Fruit fly (Drosophila melanogaster) whole organism, embryonic: ENCODE results near the gene Eaat2.

Experiments used
- B-H1 ChIP-seq: fragments of 200-800 bp; sonication (Bioruptor generic); IDR thresholded peaks from 3 replicates; pipeline ENCODE4 v1.3.6; 2022; ENCODE audit warnings: missing biosample characterization, missing genetic modification characterization
- Bgb ChIP-seq: fragments of 200-800 bp; sonication (Bioruptor generic); IDR thresholded peaks from 2 replicates; pipeline ENCODE4 v1.3.6; 2022; ENCODE audit warnings: missing biosample characterization, missing genetic modification characterization; ENCODE audit not compliant: partially characterized antibody
- CG10366 ChIP-seq: fragments of 200-800 bp; sonication (Bioruptor generic); IDR thresholded peaks from 2 replicates; pipeline ENCODE4 v1.3.6; 2022; ENCODE audit warnings: missing biosample characterization, missing genetic modification characterization
- CG11504 ChIP-seq: fragments of 200-800 bp; sonication (Bioruptor generic); optimal IDR thresholded peaks from 3 replicates; lab custom pipeline; 2019; ENCODE audit warnings: missing biosample characterization, mild to moderate bottlenecking, missing genetic modification characterization, moderate library complexity
- CG12071 ChIP-seq: fragments of 200-800 bp; sonication (Bioruptor generic); optimal IDR thresholded peaks from 3 replicates; lab custom pipeline; 2018; ENCODE audit warnings: missing biosample characterization, mild to moderate bottlenecking, missing genetic modification characterization
- CG12659 ChIP-seq: fragments of 200-800 bp; sonication (Bioruptor generic); optimal IDR thresholded peaks from 3 replicates; lab custom pipeline; 2017; ENCODE audit warnings: mild to moderate bottlenecking, missing biosample characterization, missing genetic modification reagents, missing genetic modification characterization
- CG12769 ChIP-seq: fragments of 200-800 bp; sonication (Bioruptor generic); optimal IDR thresholded peaks from 2 replicates; lab custom pipeline; 2019; ENCODE audit warnings: missing biosample characterization, mild to moderate bottlenecking, missing genetic modification characterization, moderate library complexity
- CG13775 ChIP-seq: fragments of 200-800 bp; sonication (Bioruptor generic); optimal IDR thresholded peaks from 3 replicates; lab custom pipeline; 2017; ENCODE audit warnings: missing biosample characterization, mild to moderate bottlenecking, missing genetic modification characterization
- CG1529 ChIP-seq: fragments of 200-800 bp; sonication (Bioruptor generic); optimal IDR thresholded peaks from 3 replicates; lab custom pipeline; 2018; ENCODE audit warnings: missing biosample characterization, missing genetic modification characterization
- CG15479 ChIP-seq: fragments of 200-800 bp; sonication (Bioruptor generic); optimal IDR thresholded peaks from 3 replicates; lab custom pipeline; 2019; ENCODE audit warnings: missing biosample characterization, mild to moderate bottlenecking, missing genetic modification characterization, moderate library complexity
- CG15601 ChIP-seq: fragments of 200-800 bp; sonication (Bioruptor generic); optimal IDR thresholded peaks from 3 replicates; lab custom pipeline; 2019; ENCODE audit warnings: missing biosample characterization, mild to moderate bottlenecking, missing genetic modification characterization, moderate library complexity
- CG15696 ChIP-seq: fragments of 200-800 bp; sonication (Bioruptor generic); optimal IDR thresholded peaks from 2 replicates; lab custom pipeline; 2019; ENCODE audit warnings: missing biosample characterization, mild to moderate bottlenecking, missing genetic modification characterization, moderate library complexity
- CG16813 ChIP-seq: fragments of 200-800 bp; sonication (Bioruptor generic); IDR thresholded peaks from 3 replicates; pipeline ENCODE4 v1.3.6; 2022; ENCODE audit warnings: missing biosample characterization, missing genetic modification characterization; ENCODE audit not compliant: partially characterized antibody
- CG17912 ChIP-seq: fragments of 200-800 bp; sonication (Bioruptor generic); optimal IDR thresholded peaks from 2 replicates; lab custom pipeline; 2018; ENCODE audit warnings: missing biosample characterization, mild to moderate bottlenecking, missing genetic modification characterization
- CG18476 ChIP-seq: fragments of 200-800 bp; sonication (Bioruptor generic); optimal IDR thresholded peaks from 2 replicates; lab custom pipeline; 2016; ENCODE audit warnings: missing biosample characterization, mild to moderate bottlenecking, missing genetic modification characterization
- CG32532 ChIP-seq: fragments of 200-800 bp; sonication (Bioruptor generic); IDR thresholded peaks from 2 replicates; pipeline ENCODE4 v1.3.6; 2022; ENCODE audit warnings: missing biosample characterization, missing genetic modification characterization
- CG3407 ChIP-seq: fragments of 200-800 bp; sonication (Bioruptor generic); optimal IDR thresholded peaks from 2 replicates; lab custom pipeline; 2018; ENCODE audit warnings: missing biosample characterization, mild to moderate bottlenecking, missing genetic modification characterization
- CG4424 ChIP-seq: fragments of 200-800 bp; sonication (Bioruptor generic); optimal IDR thresholded peaks from 3 replicates; lab custom pipeline; 2016; ENCODE audit warnings: missing biosample characterization, missing genetic modification characterization
- CG8944 ChIP-seq: fragments of 200-800 bp; sonication (Bioruptor generic); optimal IDR thresholded peaks from 3 replicates; lab custom pipeline; 2016; ENCODE audit warnings: missing biosample characterization, missing genetic modification characterization
- CG9932 ChIP-seq: fragments of 200-800 bp; sonication (Bioruptor generic); IDR thresholded peaks from 2 replicates; pipeline ENCODE4 v1.3.6; 2022; ENCODE audit warnings: missing biosample characterization, missing genetic modification characterization
- Dfd ChIP-seq, 2 experiments: fragments of >200 bp; optimal IDR thresholded peaks; 2 replicates each; lab custom pipeline; 2017; ENCODE audit warnings: missing biosample characterization in 2 of 2, missing genetic modification characterization in 2 of 2
- Dip2 ChIP-seq: fragments of 200-800 bp; sonication (Bioruptor generic); IDR thresholded peaks from 2 replicates; pipeline ENCODE4 v1.3.6; 2022; ENCODE audit warnings: missing biosample characterization, missing genetic modification characterization
- Eip74EF ChIP-seq, 2 experiments: fragments of 200-800 bp in 1 of 2; fragments of >200 bp in 1 of 2; sonication (Bioruptor generic) in 1 of 2; optimal IDR thresholded peaks; 2 replicates each; lab custom pipeline; 2017 to 2019; ENCODE audit warnings: missing biosample characterization in 2 of 2, missing genetic modification characterization in 2 of 2, mild to moderate bottlenecking in 1 of 2, moderate library complexity in 1 of 2
- Hr3 ChIP-seq: fragments of 200-800 bp; sonication (Bioruptor generic); optimal IDR thresholded peaks from 3 replicates; lab custom pipeline; 2016; ENCODE audit warnings: missing biosample characterization, missing genetic modification characterization
- Hr51 ChIP-seq, 2 experiments: fragments of 200-800 bp; sonication (Bioruptor generic); optimal IDR thresholded peaks; 2 replicates in 1 of 2; 3 replicates in 1 of 2; lab custom pipeline; 2016 to 2018; ENCODE audit warnings: missing biosample characterization in 2 of 2, missing genetic modification characterization in 2 of 2, mild to moderate bottlenecking in 1 of 2, moderate library complexity in 1 of 2
- MBD-R2 ChIP-seq: fragments of 200-800 bp; sonication (Bioruptor generic); IDR thresholded peaks from 2 replicates; pipeline ENCODE4 v1.3.6; 2022; ENCODE audit warnings: missing biosample characterization, missing genetic modification characterization
- Med ChIP-seq: fragments of 200-800 bp; sonication (Bioruptor generic); peaks from one replicate; lab custom pipeline; 2016; ENCODE audit warnings: missing biosample characterization, missing genetic modification characterization, mild to moderate bottlenecking, inconsistent platforms, moderate library complexity
- NC2β ChIP-seq: fragments of 200-800 bp; sonication (Bioruptor generic); optimal IDR thresholded peaks from 2 replicates; lab custom pipeline; 2016; ENCODE audit warnings: missing biosample characterization, missing genetic modification characterization
- Rfx ChIP-seq: fragments of 200-800 bp; sonication (Bioruptor generic); IDR thresholded peaks from 2 replicates; pipeline ENCODE4 v1.3.6; 2022; ENCODE audit warnings: missing biosample characterization, missing genetic modification characterization
- Trl ChIP-seq, 3 experiments: fragments of >200 bp in 2 of 3; fragments of 200-800 bp in 1 of 3; sonication (Bioruptor generic) in 1 of 3; optimal IDR thresholded peaks; 2 replicates in 1 of 3; 3 replicates in 2 of 3; lab custom pipeline; 2016 to 2017; ENCODE audit warnings: missing biosample characterization in 1 of 3, missing genetic modification characterization in 1 of 3
- abd-A ChIP-seq: fragments of 200-800 bp; sonication (Bioruptor generic); optimal IDR thresholded peaks from 3 replicates; lab custom pipeline; 2019; ENCODE audit warnings: missing biosample characterization, mild to moderate bottlenecking, missing genetic modification characterization, moderate library complexity
- al ChIP-seq: fragments of 200-800 bp; sonication (Bioruptor generic); IDR thresholded peaks from 2 replicates; pipeline ENCODE4 v1.3.6; 2022; ENCODE audit warnings: missing biosample characterization, missing genetic modification characterization
- amos ChIP-seq: fragments of 200-800 bp; sonication (Bioruptor generic); IDR thresholded peaks from 2 replicates; pipeline ENCODE4 v1.3.6; 2022; ENCODE audit warnings: missing biosample characterization, missing genetic modification characterization; ENCODE audit not compliant: partially characterized antibody
- dysf ChIP-seq: fragments of 200-800 bp; sonication (Bioruptor generic); IDR thresholded peaks from 3 replicates; pipeline ENCODE4 v1.3.6; 2022; ENCODE audit warnings: missing biosample characterization, missing genetic modification characterization
- exex ChIP-seq: fragments of 200-800 bp; sonication (Bioruptor generic); optimal IDR thresholded peaks from 4 replicates; lab custom pipeline; 2018; ENCODE audit warnings: missing biosample characterization, mild to moderate bottlenecking, missing genetic modification characterization, moderate library complexity
- inv ChIP-seq: fragments of 200-800 bp; sonication (Bioruptor generic); IDR thresholded peaks from 2 replicates; pipeline ENCODE4 v1.3.6; 2022; ENCODE audit warnings: missing biosample characterization, missing genetic modification characterization; ENCODE audit not compliant: partially characterized antibody
- knrl ChIP-seq: fragments of 200-800 bp; sonication (Bioruptor generic); IDR thresholded peaks from 3 replicates; pipeline ENCODE4 v1.3.6; 2022; ENCODE audit warnings: missing biosample characterization, missing genetic modification characterization; ENCODE audit not compliant: partially characterized antibody
- phol ChIP-seq: fragments of 200-800 bp; sonication (Bioruptor generic); optimal IDR thresholded peaks from 3 replicates; lab custom pipeline; 2018; ENCODE audit warnings: missing biosample characterization, mild to moderate bottlenecking, missing genetic modification characterization, moderate library complexity
- pros ChIP-seq: fragments of 200-800 bp; sonication (Bioruptor generic); optimal IDR thresholded peaks from 3 replicates; lab custom pipeline; 2019; ENCODE audit warnings: missing biosample characterization, mild to moderate bottlenecking, missing genetic modification characterization, moderate library complexity
- salm ChIP-seq: fragments of 200-800 bp; sonication (Bioruptor generic); optimal IDR thresholded peaks from 2 replicates; lab custom pipeline; 2018; ENCODE audit warnings: missing biosample characterization, mild to moderate bottlenecking, missing genetic modification characterization
- scrt ChIP-seq: fragments of 200-800 bp; sonication (Bioruptor generic); optimal IDR thresholded peaks from 2 replicates; lab custom pipeline; 2018; ENCODE audit warnings: missing biosample characterization, mild to moderate bottlenecking, missing genetic modification characterization, moderate library complexity
- sisA ChIP-seq: fragments of 200-800 bp; sonication (Bioruptor generic); IDR thresholded peaks from 2 replicates; pipeline ENCODE4 v1.3.6; 2022; ENCODE audit warnings: missing biosample characterization, missing genetic modification characterization
- slbo ChIP-seq: fragments of 200-800 bp; sonication (Bioruptor generic); IDR thresholded peaks from 2 replicates; pipeline ENCODE4 v1.3.6; 2022; ENCODE audit warnings: missing biosample characterization, missing genetic modification characterization
- sob ChIP-seq: fragments of 200-800 bp; sonication (Bioruptor generic); IDR thresholded peaks from 2 replicates; pipeline ENCODE4 v1.3.6; 2022; ENCODE audit warnings: missing biosample characterization, missing genetic modification characterization
- stwl ChIP-seq: fragments of 200-800 bp; sonication (Bioruptor generic); optimal IDR thresholded peaks from 3 replicates; lab custom pipeline; 2018; ENCODE audit warnings: missing biosample characterization, mild to moderate bottlenecking, missing genetic modification characterization, moderate library complexity
- vvl ChIP-seq: fragments of 200-800 bp; sonication (Bioruptor generic); IDR thresholded peaks from 2 replicates; pipeline ENCODE4 v1.3.6; 2022; ENCODE audit warnings: missing biosample characterization, missing genetic modification characterization
- zen2 ChIP-seq: fragments of 200-800 bp; sonication (Bioruptor generic); IDR thresholded peaks from 3 replicates; pipeline ENCODE4 v1.3.6; 2022; ENCODE audit warnings: missing biosample characterization, missing genetic modification characterization; ENCODE audit not compliant: partially characterized antibody

The Eaat2 gene

dm6 chr2L:745785-746184, 1.6 kb upstream of the Eaat2 start (continued):
- TF ChIP-seq Trl (optimal IDR thresholded peaks at IDR 0.05; lab: Kevin White, UChicago): no peak
- TF ChIP-seq Trl (GFP tag; optimal IDR thresholded peaks at IDR 0.05; lab: Kevin White, UChicago): no peak
- TF ChIP-seq CG18476 (GFP tag; lab: Kevin White, UChicago): no peak
- no peak for TF ChIP-seq CG3407 (GFP tag; lab: Kevin White, UChicago)
- no peak for TF ChIP-seq CG12659 (GFP tag; lab: Kevin White, UChicago)
- no peak for TF ChIP-seq zen2 (GFP tag; lab: Robert Waterston, UW)
- TF ChIP-seq, all 482 proteins: peak for 44

- TF ChIP-seq CG16813 (GFP tag; lab: Robert Waterston, UW) (peak; percentile 28; the same call in 1 of the 3 replicates), B-H1 (GFP tag; lab: Robert Waterston, UW) (no peak), CG1529 (GFP tag; lab: Kevin White, UChicago) (no peak), exex (tag; lab: Kevin White, UChicago) (no peak), CG9932 (GFP tag; lab: Robert Waterston, UW) (peak; percentile 44), Hr3 (GFP tag; lab: Kevin White, UChicago) (peak; percentile 21), CG11504 (peak; percentile 97), Hr51 (GFP tag; optimal IDR thresholded peaks at IDR 0.05; lab: Kevin White, UChicago) (peak; percentile 4 to 13), Bgb (GFP tag; lab: Robert Waterston, UW) (peak; percentile 44; the same call in 1 of the 2 replicates), CG15479 (GFP tag; lab: Kevin White, UChicago) (no peak), Dip2 (GFP tag; lab: Robert Waterston, UW) (peak; percentile 98), CG15696 (tag; lab: Kevin White, UChicago) (peak; percentile 17), inv (no peak), slbo (GFP tag; lab: Robert Waterston, UW) (peak; percentile 58; the same call in 1 of the 2 replicates), amos (GFP tag; lab: Robert Waterston, UW) (peak; percentile 56), scrt (GFP tag; lab: Kevin White, UChicago) (peak; percentile 91), abd-A (tag; lab: Kevin White, UChicago) (peak; percentile 61), dysf (GFP tag; lab: Robert Waterston, UW) (peak; percentile 37; the same call in 1 of the 3 replicates), CG15601 (peak; percentile 73), salm (no peak), Eip74EF (GFP tag; optimal IDR thresholded peaks at IDR 0.05; lab: Kevin White, UChicago) (peak in 1 of 2 experiments; percentile 70), CG17912 (GFP tag; lab: Kevin White, UChicago) (peak; percentile 7), pros (GFP tag; lab: Kevin White, UChicago) (no peak), knrl (peak; percentile 64; the same call in 2 of the 3 replicates), CG4424 (GFP tag; lab: Kevin White, UChicago) (peak; percentile 52), vvl (GFP tag; lab: Robert Waterston, UW) (peak; percentile 37; the same call in 1 of the 2 replicates), CG8944 (GFP tag; lab: Kevin White, UChicago) (no peak), sob (GFP tag; lab: Robert Waterston, UW) (peak; percentile 46; the same call in 1 of the 2 replicates), Med (GFP tag; lab: Kevin White, UChicago) (peak; percentile 92), CG12071 (GFP tag; lab: Kevin White, UChicago) (no peak), CG13775 (GFP tag; lab: Kevin White, UChicago) (peak; percentile 2), MBD-R2 (GFP tag; lab: Robert Waterston, UW) (peak; percentile 51), stwl (tag; lab: Kevin White, UChicago) (peak; percentile 91), CG12769 (tag; lab: Kevin White, UChicago) (peak; percentile 7), Rfx (GFP tag; lab: Robert Waterston, UW) (peak; percentile 65), phol (tag; lab: Kevin White, UChicago) (peak; percentile 46), CG10366 (GFP tag; lab: Robert Waterston, UW) (no peak), sisA (GFP tag; lab: Robert Waterston, UW) (peak; percentile 35), al (GFP tag; lab: Robert Waterston, UW) (0 out of 2 replicates have a peak, but pooled peaks have one; percentile 25), CG32532 (peak; percentile 55), NC2β (GFP tag; lab: Kevin White, UChicago) (no peak), Dfd (GFP tag; optimal IDR thresholded peaks at IDR 0.05; lab: Kevin White, UChicago) (peak in 1 of 2 experiments; percentile 63)
Observed at dm6 chr2L:740031-740430, 4.2 kb downstream of the Eaat2 start.
